Worm (Caenorhabditis elegans) whole organism, L4 larva: ENCODE measurements around the gene Y40B10A.11.

Experiments used
- ama-1 ChIP-seq: fragments of 150-350 bp; optimal IDR thresholded peaks from 2 replicates; lab custom pipeline; 2014; ENCODE audit warnings: inconsistent platforms, mixed read lengths
- lin-39 ChIP-seq: fragments of 150-350 bp; optimal IDR thresholded peaks from 2 replicates; lab custom pipeline; 2014; ENCODE audit warnings: missing biosample characterization, missing genetic modification reagents, missing genetic modification characterization
- lsy-2 ChIP-seq, 2 experiments: fragments of 150-350 bp in 1 of 2; sonication (generic microtip) in 1 of 2; optimal IDR thresholded peaks; 2 replicates each; lab custom pipeline; 2014 to 2017; ENCODE audit warnings: missing biosample characterization in 2 of 2, missing genetic modification characterization in 2 of 2
- nhr-11 ChIP-seq: fragments of 150-350 bp; optimal IDR thresholded peaks from 2 replicates; lab custom pipeline; 2014; ENCODE audit warnings: missing biosample characterization, missing genetic modification characterization

- no peak for TF ChIP-seq ama-1
- TF ChIP-seq lin-39 (tag; lab: Kevin White, UChicago), result no peak
- TF ChIP-seq nhr-11 (tag; lab: Kevin White, UChicago), result no peak
- no peak for TF ChIP-seq lsy-2 (tag; optimal IDR thresholded peaks at IDR 0.05; lab: Kevin White, UChicago)
Observed at ce11 chrV:2031454-2031853, 20.0 kb downstream of the Y40B10A.11 start, which contains the start of gene hil-6.
